Fruit fly (Drosophila melanogaster): ENCODE results near the gene CG34367.
A peak's percentile ranks its signal among the peaks of the same experiment; 100 is the strongest.

The CG34367 gene

DNA sequence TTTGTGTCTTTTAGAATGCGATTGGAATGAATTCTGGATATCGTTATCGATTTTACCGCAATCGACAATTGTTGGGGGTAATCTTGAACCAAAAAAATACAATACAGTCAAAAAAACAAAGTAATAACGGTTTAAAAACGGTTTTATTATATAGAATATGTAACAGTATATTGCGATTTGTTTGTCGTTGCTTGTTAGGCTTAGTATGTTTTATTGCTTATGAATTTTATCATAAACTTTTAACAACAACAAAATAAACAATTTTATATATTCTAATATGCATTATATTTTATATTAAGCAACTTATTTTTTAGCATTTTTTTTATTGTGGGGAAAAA, 53.9 kb downstream of the CG34367 start, which contains the start of gene CYLD (continued):
- TF ChIP-seq CG9437 (GFP tag; optimal IDR thresholded peaks at IDR 0.05) = peak; percentile 50
- no peak for TF ChIP-seq CG43689 (GFP tag; IDR thresholded peaks at IDR 0.05)
- peak; percentile 55; the same call in 1 of the 2 replicates for TF ChIP-seq ara (GFP tag; IDR thresholded peaks at IDR 0.05)
- TF ChIP-seq Nf-YC (tag; optimal IDR thresholded peaks at IDR 0.05) = peak; percentile 63
- no peak for TF ChIP-seq fu2 (GFP tag; optimal IDR thresholded peaks at IDR 0.05)
- TF ChIP-seq crol (GFP tag; IDR thresholded peaks at IDR 0.05) = no peak
- no peak for TF ChIP-seq pan (optimal IDR thresholded peaks at IDR 0.05)
- peak in 1 of 2 experiments; percentile 77 for TF ChIP-seq pan (GFP tag; optimal IDR thresholded peaks at IDR 0.05 in 1 of 2, IDR thresholded peaks at IDR 0.05 in 1 of 2)
- peak; percentile 24 for TF ChIP-seq CG10462 (GFP tag; optimal IDR thresholded peaks at IDR 0.05)
- TF ChIP-seq Blimp-1 (GFP tag; optimal IDR thresholded peaks at IDR 0.05) = peak; percentile 78
- TF ChIP-seq slbo (GFP tag; IDR thresholded peaks at IDR 0.05) = peak; percentile 77
- TF ChIP-seq HLH4C (GFP tag; IDR thresholded peaks at IDR 0.05; ENCODE audit: partially characterized antibody) = no peak; the same call in 1 of the 3 replicates
- no peak for TF ChIP-seq bcd (GFP tag; optimal IDR thresholded peaks at IDR 0.05)
- TF ChIP-seq CG6175 (GFP tag; IDR thresholded peaks at IDR 0.05) = no peak
- TF ChIP-seq GATAe (GFP tag; conservative IDR thresholded peaks at IDR 0.05) = no peak
- peak; percentile 15 for TF ChIP-seq CG12104 (GFP tag; optimal IDR thresholded peaks at IDR 0.05)
- TF ChIP-seq pb (GFP tag; optimal IDR thresholded peaks at IDR 0.05) = no peak
- TF ChIP-seq Hand (GFP tag; optimal IDR thresholded peaks at IDR 0.05) = no peak
- peak; percentile 25 for TF ChIP-seq Ets97D (GFP tag; optimal IDR thresholded peaks at IDR 0.05)
- peak; percentile 68 for TF ChIP-seq tap (tag; optimal IDR thresholded peaks at IDR 0.05)
- peak; percentile 14 for TF ChIP-seq CG16863 (GFP tag; optimal IDR thresholded peaks at IDR 0.05)
- no peak for TF ChIP-seq grn (GFP tag; optimal IDR thresholded peaks at IDR 0.05)
- TF ChIP-seq Lpt (GFP tag; optimal IDR thresholded peaks at IDR 0.05) = no peak
- peak; percentile 18 for TF ChIP-seq CG6765 (GFP tag; optimal IDR thresholded peaks at IDR 0.05)
- no peak for TF ChIP-seq h (optimal IDR thresholded peaks at IDR 0.05)
- no peak for TF ChIP-seq CG9876 (GFP tag; optimal IDR thresholded peaks at IDR 0.05)
- peak; percentile 63 for TF ChIP-seq salm (tag; optimal IDR thresholded peaks at IDR 0.05)
- peak; percentile 84; the same call in 1 of the 2 replicates for TF ChIP-seq CG32532 (GFP tag; IDR thresholded peaks at IDR 0.05)
- peak; percentile 46 for TF ChIP-seq CG2202 (tag; optimal IDR thresholded peaks at IDR 0.05)
- TF ChIP-seq emc (GFP tag; optimal IDR thresholded peaks at IDR 0.05) = no peak
- no peak for TF ChIP-seq schlank (tag; optimal IDR thresholded peaks at IDR 0.05)
- no peak; the same call in 1 of the 2 replicates for TF ChIP-seq lmd (GFP tag; IDR thresholded peaks at IDR 0.05)
- peak; percentile 9 for TF ChIP-seq CG4707 (GFP tag; optimal IDR thresholded peaks at IDR 0.05)
- TF ChIP-seq stc (GFP tag; IDR thresholded peaks at IDR 0.05) = peak; percentile 77
- 0 out of 3 replicates have a peak, but pooled peaks have one; percentile 18 for TF ChIP-seq CG7357 (GFP tag; IDR thresholded peaks at IDR 0.05)
- TF ChIP-seq CG10959 (GFP tag; IDR thresholded peaks at IDR 0.05) = no peak
- peak; percentile 40; the same call in 1 of the 2 replicates for TF ChIP-seq Ada2b (GFP tag; IDR thresholded peaks at IDR 0.05)
- no peak for TF ChIP-seq CG6791 (GFP tag; IDR thresholded peaks at IDR 0.05; ENCODE audit: partially characterized antibody)
- TF ChIP-seq knrl (GFP tag; IDR thresholded peaks at IDR 0.05; ENCODE audit: partially characterized antibody) = no peak
- TF ChIP-seq YL-1 (GFP tag; optimal IDR thresholded peaks at IDR 0.05) = no peak
- TF ChIP-seq D19B (GFP tag; optimal IDR thresholded peaks at IDR 0.05) = no peak
- TF ChIP-seq Poxn (GFP tag; IDR thresholded peaks at IDR 0.05) = no peak
- TF ChIP-seq slp2 (GFP tag; optimal IDR thresholded peaks at IDR 0.05) = no peak
- no peak for TF ChIP-seq inv (GFP tag; IDR thresholded peaks at IDR 0.05; ENCODE audit: partially characterized antibody)
- no peak for TF ChIP-seq CG9215 (GFP tag; IDR thresholded peaks at IDR 0.05)
- no peak for TF ChIP-seq Dip3 (GFP tag; optimal IDR thresholded peaks at IDR 0.05)
- no peak for TF ChIP-seq Dfd (GFP tag; optimal IDR thresholded peaks at IDR 0.05)
- TF ChIP-seq zen (tag; optimal IDR thresholded peaks at IDR 0.05) = peak; percentile 62
- peak; percentile 57 for TF ChIP-seq CG6683 (GFP tag; optimal IDR thresholded peaks at IDR 0.05)
- no peak; the same call in 1 of the 2 replicates for TF ChIP-seq CG13287 (GFP tag; IDR thresholded peaks at IDR 0.05; ENCODE audit: partially characterized antibody)
- TF ChIP-seq tin (GFP tag; optimal IDR thresholded peaks at IDR 0.05) = peak; percentile 54
- no peak for TF ChIP-seq toy (GFP tag; IDR thresholded peaks at IDR 0.05)

All from whole organism, embryonic.